Fruit fly (Drosophila melanogaster) whole organism, adult: ENCODE data around the gene SLC22A.

Experiments
- CG11617 ChIP-seq: fragments of 200-800 bp; sonication (Bioruptor generic); optimal IDR thresholded peaks from 2 replicates; lab custom pipeline; 2017; ENCODE audit warnings: mild to moderate bottlenecking, missing biosample characterization, missing genetic modification reagents, missing genetic modification characterization
- CG12768 ChIP-seq: fragments of 200-800 bp; sonication (Bioruptor generic); optimal IDR thresholded peaks from 2 replicates; lab custom pipeline; 2017; ENCODE audit warnings: missing biosample characterization, missing genetic modification characterization, mild to moderate bottlenecking, moderate library complexity, missing genetic modification reagents
- CG14711 ChIP-seq: fragments of 200-800 bp; sonication (Bioruptor generic); optimal IDR thresholded peaks from 2 replicates; lab custom pipeline; 2018; ENCODE audit warnings: missing biosample characterization, mild to moderate bottlenecking, missing genetic modification characterization, moderate library complexity
- CG1620 ChIP-seq: fragments of 200-800 bp; sonication (Bioruptor generic); optimal IDR thresholded peaks from 2 replicates; lab custom pipeline; 2016; ENCODE audit warnings: missing biosample characterization, missing genetic modification characterization
- CG33017 ChIP-seq: fragments of 200-800 bp; sonication (Bioruptor generic); optimal IDR thresholded peaks from 2 replicates; lab custom pipeline; 2018; ENCODE audit warnings: missing biosample characterization, mild to moderate bottlenecking, missing genetic modification characterization, moderate library complexity
- CG5204 ChIP-seq: fragments of 200-800 bp; sonication (Bioruptor generic); optimal IDR thresholded peaks from 2 replicates; lab custom pipeline; 2016; ENCODE audit warnings: missing biosample characterization, missing genetic modification characterization
- CG7045 ChIP-seq: fragments of 200-800 bp; sonication (Bioruptor generic); optimal IDR thresholded peaks from 2 replicates; lab custom pipeline; 2017; ENCODE audit warnings: missing biosample characterization, mild to moderate bottlenecking, missing genetic modification characterization
- CG7101 ChIP-seq: fragments of 200-800 bp; sonication (Bioruptor generic); optimal IDR thresholded peaks from 2 replicates; lab custom pipeline; 2018; ENCODE audit warnings: missing biosample characterization, mild to moderate bottlenecking, missing genetic modification characterization, moderate library complexity
- Clk ChIP-seq: fragments of 200-800 bp; sonication (Bioruptor generic); optimal IDR thresholded peaks from 2 replicates; lab custom pipeline; 2017; ENCODE audit warnings: missing biosample characterization, missing genetic modification characterization
- Crg-1 ChIP-seq: fragments of 200-800 bp; sonication (Bioruptor generic); optimal IDR thresholded peaks from 2 replicates; lab custom pipeline; 2016; ENCODE audit warnings: missing biosample characterization, missing genetic modification characterization
- Hr96 ChIP-seq: fragments of 200-800 bp; sonication (Bioruptor generic); optimal IDR thresholded peaks from 2 replicates; lab custom pipeline; 2016; ENCODE audit warnings: missing biosample characterization, missing genetic modification characterization
- Mnt ChIP-seq: fragments of 200-800 bp; sonication (Bioruptor generic); optimal IDR thresholded peaks from 2 replicates; lab custom pipeline; 2016; ENCODE audit warnings: missing biosample characterization, mild to moderate bottlenecking, missing genetic modification characterization
- bab1 ChIP-seq: fragments of 200-800 bp; sonication (Bioruptor generic); optimal IDR thresholded peaks from 3 replicates; lab custom pipeline; 2019; ENCODE audit warnings: missing biosample characterization, mild to moderate bottlenecking, missing genetic modification characterization, moderate library complexity
- cic ChIP-seq: fragments of 200-800 bp; sonication (Bioruptor generic); optimal IDR thresholded peaks from 2 replicates; lab custom pipeline; 2017; ENCODE audit warnings: missing biosample characterization, mild to moderate bottlenecking, missing genetic modification characterization, moderate library complexity
- cnc ChIP-seq, 2 experiments: fragments of >200 bp; optimal IDR thresholded peaks; 2 replicates each; lab custom pipeline; 2017
- kay ChIP-seq: fragments of 200-800 bp; sonication (Bioruptor generic); peaks from one replicate; lab custom pipeline; 2016; ENCODE audit warnings: missing biosample characterization, missing genetic modification characterization, borderline replicate concordance
- ovo ChIP-seq: fragments of 200-800 bp; sonication (Bioruptor generic); optimal IDR thresholded peaks from 2 replicates; lab custom pipeline; 2016; ENCODE audit warnings: missing biosample characterization, missing genetic modification characterization
- pad ChIP-seq: fragments of 200-800 bp; sonication (Bioruptor generic); optimal IDR thresholded peaks from 3 replicates; lab custom pipeline; 2017; ENCODE audit warnings: missing biosample characterization, missing genetic modification characterization, mild to moderate bottlenecking, moderate library complexity, missing genetic modification reagents
- tj ChIP-seq: fragments of 200-800 bp; sonication (Bioruptor generic); optimal IDR thresholded peaks from 3 replicates; lab custom pipeline; 2017; ENCODE audit warnings: missing biosample characterization, mild to moderate bottlenecking, missing genetic modification characterization, moderate library complexity
- toe ChIP-seq: fragments of 200-800 bp; sonication (Bioruptor generic); optimal IDR thresholded peaks from 2 replicates; lab custom pipeline; 2016; ENCODE audit warnings: missing biosample characterization, missing genetic modification characterization

Gene SLC22A

dm6 chr3L:21963293-21963692, 28.8 kb downstream of the SLC22A start:
- TF ChIP-seq bab1 (GFP tag; lab: Kevin White, UChicago) (no peak), CG7101 (no peak), kay (GFP tag; lab: Kevin White, UChicago) (no peak), Crg-1 (GFP tag; lab: Kevin White, UChicago) (no peak), CG33017 (tag; lab: Kevin White, UChicago) (no peak), CG1620 (GFP tag; lab: Kevin White, UChicago) (no peak), pad (GFP tag; lab: Kevin White, UChicago) (no peak), CG5204 (no peak), CG14711 (tag; lab: Kevin White, UChicago) (no peak), CG12768 (no peak), CG11617 (GFP tag; lab: Kevin White, UChicago) (no peak), toe (no peak), cic (GFP tag; lab: Kevin White, UChicago) (no peak), Hr96 (GFP tag; lab: Kevin White, UChicago) (no peak), Mnt (GFP tag; lab: Kevin White, UChicago) (no peak), CG7045 (no peak), tj (GFP tag; lab: Kevin White, UChicago) (no peak), Clk (GFP tag; lab: Kevin White, UChicago) (no peak), ovo (no peak), cnc (optimal IDR thresholded peaks at IDR 0.05; lab: Kevin White, UChicago) (no peak)

DNA sequence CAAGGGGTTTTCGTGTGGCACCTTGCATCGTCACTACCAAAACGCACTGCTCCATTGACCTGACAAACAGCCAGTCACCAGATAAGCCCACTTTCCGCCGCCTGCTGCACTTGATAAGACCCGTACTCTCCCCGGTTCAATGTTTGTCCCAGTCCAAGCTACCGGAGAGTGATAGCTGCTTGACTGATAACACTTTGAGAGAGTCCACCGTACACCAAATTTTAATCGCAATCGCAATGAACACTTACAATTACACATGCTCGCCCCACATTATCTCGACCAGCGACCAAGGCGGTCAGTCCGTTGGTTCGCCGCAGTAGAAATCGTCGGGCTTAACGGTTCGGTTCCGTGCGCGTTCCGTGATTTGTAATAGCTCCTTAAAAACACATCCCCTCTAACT, 37.2 kb downstream of the SLC22A start, which contains the start of gene P5CS:
Gene P5CS (plus strand): TSS at position 268 of the 400 bp plus-strand sequence.
- TF ChIP-seq cic (GFP tag; lab: Kevin White, UChicago) (peak; percentile 79), tj (GFP tag; lab: Kevin White, UChicago) (no peak), Crg-1 (GFP tag; lab: Kevin White, UChicago) (no peak), Hr96 (GFP tag; lab: Kevin White, UChicago) (peak; percentile 31), Mnt (GFP tag; lab: Kevin White, UChicago) (peak; percentile 47), cnc (optimal IDR thresholded peaks at IDR 0.05; lab: Kevin White, UChicago) (peak in 1 of 2 experiments; percentile 44), CG7045 (no peak), CG14711 (tag; lab: Kevin White, UChicago) (no peak), pad (GFP tag; lab: Kevin White, UChicago) (no peak)

dm6 chr3L:21972162-21973022, 37.9 kb downstream of the SLC22A start:
- TF ChIP-seq CG12768 (peak; percentile 9), CG7045 (no peak), CG33017 (tag; lab: Kevin White, UChicago) (peak; percentile 57), pad (GFP tag; lab: Kevin White, UChicago) (no peak), Crg-1 (GFP tag; lab: Kevin White, UChicago) (no peak), CG1620 (GFP tag; lab: Kevin White, UChicago) (no peak), ovo (no peak), Clk (GFP tag; lab: Kevin White, UChicago) (no peak), Hr96 (GFP tag; lab: Kevin White, UChicago) (no peak), CG11617 (GFP tag; lab: Kevin White, UChicago) (peak; percentile 27), CG14711 (tag; lab: Kevin White, UChicago) (peak; percentile 20), cic (GFP tag; lab: Kevin White, UChicago) (peak; percentile 57), cnc (optimal IDR thresholded peaks at IDR 0.05; lab: Kevin White, UChicago) (no peak), toe (no peak), Mnt (GFP tag; lab: Kevin White, UChicago) (peak; percentile 68), kay (GFP tag; lab: Kevin White, UChicago) (peak; percentile 90), CG5204 (peak; percentile 41), bab1 (GFP tag; lab: Kevin White, UChicago) (no peak), CG7101 (peak; percentile 55), tj (GFP tag; lab: Kevin White, UChicago) (no peak)

- TF ChIP-seq tj (GFP tag; lab: Kevin White, UChicago) (no peak), Hr96 (GFP tag; lab: Kevin White, UChicago) (no peak), kay (GFP tag; lab: Kevin White, UChicago) (no peak), cic (GFP tag; lab: Kevin White, UChicago) (no peak), CG5204 (no peak), CG12768 (no peak), CG7101 (no peak), CG11617 (GFP tag; lab: Kevin White, UChicago) (no peak), pad (GFP tag; lab: Kevin White, UChicago) (no peak), Mnt (GFP tag; lab: Kevin White, UChicago) (no peak), CG1620 (GFP tag; lab: Kevin White, UChicago) (no peak), cnc (optimal IDR thresholded peaks at IDR 0.05; lab: Kevin White, UChicago) (no peak), Clk (GFP tag; lab: Kevin White, UChicago) (no peak), CG7045 (no peak), toe (no peak), CG14711 (tag; lab: Kevin White, UChicago) (no peak)
Measured at dm6 chr3L:21973640-21974039, 39.1 kb downstream of the SLC22A start.

DNA sequence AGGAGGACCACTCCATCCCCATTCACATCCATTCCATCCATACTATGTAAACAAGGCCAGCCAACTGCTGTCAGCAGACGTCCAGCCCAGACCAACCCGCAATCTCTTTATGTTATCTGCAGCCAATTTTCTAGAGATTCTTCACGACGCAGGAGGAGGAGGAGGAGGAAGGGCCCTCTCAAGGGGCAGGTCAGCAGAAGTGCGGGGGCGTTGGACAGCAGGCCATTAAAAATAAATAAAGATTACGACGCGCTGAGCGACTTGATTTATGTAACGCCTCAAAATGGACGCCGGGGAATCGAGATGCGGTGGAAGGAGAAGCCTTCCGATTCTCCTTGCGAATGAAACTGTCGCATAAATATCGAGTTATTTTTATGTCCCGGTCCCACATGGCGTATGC, 45.3 kb downstream of the SLC22A start:
- TF ChIP-seq bab1 (GFP tag; lab: Kevin White, UChicago) (no peak), Hr96 (GFP tag; lab: Kevin White, UChicago) (no peak), CG14711 (tag; lab: Kevin White, UChicago) (no peak), kay (GFP tag; lab: Kevin White, UChicago) (no peak), CG7045 (no peak), pad (GFP tag; lab: Kevin White, UChicago) (no peak), Clk (GFP tag; lab: Kevin White, UChicago) (no peak), cnc (optimal IDR thresholded peaks at IDR 0.05; lab: Kevin White, UChicago) (no peak), CG7101 (no peak), Mnt (GFP tag; lab: Kevin White, UChicago) (no peak), CG1620 (GFP tag; lab: Kevin White, UChicago) (no peak), ovo (no peak), CG5204 (no peak)
